Fruit fly (Drosophila melanogaster) whole organism, embryonic: ENCODE results near the gene beta4GalT7.

Source experiments
- BEAF-32 ChIP-seq: fragments of 200-800 bp; sonication (Bioruptor generic); optimal IDR thresholded peaks from 3 replicates; lab custom pipeline; 2017; ENCODE audit warnings: missing biosample characterization, missing genetic modification characterization, mild to moderate bottlenecking, moderate library complexity, missing genetic modification reagents
- C15 ChIP-seq: fragments of 200-800 bp; sonication (Bioruptor generic); IDR thresholded peaks from 3 replicates; pipeline ENCODE4 v1.3.6; 2022; ENCODE audit warnings: missing biosample characterization, missing genetic modification characterization
- CG12659 ChIP-seq: fragments of 200-800 bp; sonication (Bioruptor generic); optimal IDR thresholded peaks from 3 replicates; lab custom pipeline; 2017; ENCODE audit warnings: mild to moderate bottlenecking, missing biosample characterization, missing genetic modification reagents, missing genetic modification characterization
- CG13894 ChIP-seq: fragments of 200-800 bp; sonication (Bioruptor generic); optimal IDR thresholded peaks from 3 replicates; lab custom pipeline; 2018; ENCODE audit warnings: missing biosample characterization, mild to moderate bottlenecking, missing genetic modification characterization, moderate library complexity
- CG15696 ChIP-seq: fragments of 200-800 bp; sonication (Bioruptor generic); optimal IDR thresholded peaks from 2 replicates; lab custom pipeline; 2019; ENCODE audit warnings: missing biosample characterization, mild to moderate bottlenecking, missing genetic modification characterization, moderate library complexity
- CG16813 ChIP-seq: fragments of 200-800 bp; sonication (Bioruptor generic); IDR thresholded peaks from 3 replicates; pipeline ENCODE4 v1.3.6; 2022; ENCODE audit warnings: missing biosample characterization, missing genetic modification characterization; ENCODE audit not compliant: partially characterized antibody
- CG18262 ChIP-seq: fragments of 200-800 bp; optimal IDR thresholded peaks from 3 replicates; lab custom pipeline; 2019; ENCODE audit warnings: missing biosample characterization, mild to moderate bottlenecking, missing genetic modification characterization, moderate library complexity
- CG18764 ChIP-seq: fragments of 200-800 bp; sonication (Bioruptor generic); optimal IDR thresholded peaks from 3 replicates; lab custom pipeline; 2016; ENCODE audit warnings: missing biosample characterization, missing genetic modification characterization
- CG30431 ChIP-seq: fragments of 200-800 bp; sonication (Bioruptor generic); optimal IDR thresholded peaks from 2 replicates; lab custom pipeline; 2017; ENCODE audit warnings: missing biosample characterization, missing genetic modification characterization
- CG3065 ChIP-seq: fragments of 200-800 bp; sonication (Bioruptor generic); optimal IDR thresholded peaks from 2 replicates; lab custom pipeline; 2016; ENCODE audit warnings: missing biosample characterization, missing genetic modification characterization
- CG31224 ChIP-seq: fragments of 200-800 bp; sonication (Bioruptor generic); IDR thresholded peaks from 2 replicates; pipeline ENCODE4 v1.3.6; 2022; ENCODE audit warnings: missing biosample characterization, missing genetic modification characterization
- CG32767 ChIP-seq: fragments of 200-800 bp; sonication (Bioruptor generic); IDR thresholded peaks from 2 replicates; pipeline ENCODE4 v1.3.6; 2022; ENCODE audit warnings: missing biosample characterization, missing genetic modification characterization
- CG33213 ChIP-seq: fragments of 200-800 bp; sonication (Bioruptor generic); optimal IDR thresholded peaks from 3 replicates; lab custom pipeline; 2016; ENCODE audit warnings: missing biosample characterization, missing genetic modification characterization
- CG3847 ChIP-seq: fragments of 200-800 bp; sonication (Bioruptor generic); IDR thresholded peaks from 2 replicates; pipeline ENCODE4 v1.3.6; 2022; ENCODE audit warnings: missing biosample characterization, missing genetic modification characterization
- CG4282 ChIP-seq: fragments of 200-800 bp; sonication (Bioruptor generic); optimal IDR thresholded peaks from 2 replicates; lab custom pipeline; 2016; ENCODE audit warnings: missing biosample characterization, missing genetic modification characterization
- CG4617 ChIP-seq: fragments of 200-800 bp; sonication (Bioruptor generic); optimal IDR thresholded peaks from 3 replicates; lab custom pipeline; 2016; ENCODE audit warnings: missing biosample characterization, missing genetic modification characterization, borderline replicate concordance
- CG6854 ChIP-seq: fragments of 200-800 bp; sonication (Bioruptor generic); optimal IDR thresholded peaks from 3 replicates; lab custom pipeline; 2017; ENCODE audit warnings: missing biosample characterization, mild to moderate bottlenecking, missing genetic modification characterization
- CG7372 ChIP-seq: fragments of 200-800 bp; sonication (Bioruptor generic); IDR thresholded peaks from 2 replicates; pipeline ENCODE4 v1.3.6; 2022; ENCODE audit warnings: missing biosample characterization, missing genetic modification characterization
- CG7987 ChIP-seq: fragments of 200-800 bp; sonication (Bioruptor generic); optimal IDR thresholded peaks from 2 replicates; lab custom pipeline; 2018; ENCODE audit warnings: missing biosample characterization, mild to moderate bottlenecking, missing genetic modification characterization, moderate library complexity
- CHES-1-like ChIP-seq: fragments of 200-800 bp; sonication (Bioruptor generic); optimal IDR thresholded peaks from 2 replicates; lab custom pipeline; 2016; ENCODE audit warnings: missing biosample characterization, missing genetic modification characterization
- D19A ChIP-seq: fragments of 200-800 bp; optimal IDR thresholded peaks from 3 replicates; lab custom pipeline; 2019; ENCODE audit warnings: missing biosample characterization, mild to moderate bottlenecking, missing genetic modification characterization, moderate library complexity
- Doc3 ChIP-seq: fragments of 200-800 bp; sonication (Bioruptor generic); IDR thresholded peaks from 3 replicates; pipeline ENCODE4 v1.3.6; 2022; ENCODE audit warnings: missing biosample characterization, missing genetic modification characterization; ENCODE audit not compliant: partially characterized antibody
- E2f2 ChIP-seq: fragments of 200-800 bp; sonication (Bioruptor generic); IDR thresholded peaks from 2 replicates; pipeline ENCODE4 v1.3.6; 2022; ENCODE audit warnings: missing biosample characterization, missing genetic modification characterization
- Elba2 ChIP-seq: fragments of 200-800 bp; sonication (Bioruptor generic); optimal IDR thresholded peaks from 3 replicates; lab custom pipeline; 2016; ENCODE audit warnings: missing biosample characterization, missing genetic modification characterization
- Ets97D ChIP-seq: fragments of 200-800 bp; sonication (Bioruptor generic); optimal IDR thresholded peaks from 3 replicates; lab custom pipeline; 2016; ENCODE audit warnings: missing biosample characterization, missing genetic modification characterization
- Hand ChIP-seq: fragments of 200-800 bp; sonication (Bioruptor generic); optimal IDR thresholded peaks from 2 replicates; lab custom pipeline; 2017; ENCODE audit warnings: mild to moderate bottlenecking, missing biosample characterization, missing genetic modification reagents, missing genetic modification characterization
- MESR4 ChIP-seq: fragments of 200-800 bp; sonication (Bioruptor generic); optimal IDR thresholded peaks from 2 replicates; lab custom pipeline; 2018; ENCODE audit warnings: missing biosample characterization, mild to moderate bottlenecking, missing genetic modification characterization, moderate library complexity
- Meics ChIP-seq: fragments of 200-800 bp; sonication (Bioruptor generic); optimal IDR thresholded peaks from 2 replicates; lab custom pipeline; 2017; ENCODE audit warnings: missing biosample characterization, mild to moderate bottlenecking, missing genetic modification characterization
- Six4 ChIP-seq: fragments of 200-800 bp; sonication (Bioruptor generic); optimal IDR thresholded peaks from 2 replicates; lab custom pipeline; 2016; ENCODE audit warnings: missing biosample characterization, missing genetic modification characterization
- Sox100B ChIP-seq: fragments of 200-800 bp; sonication (Bioruptor generic); optimal IDR thresholded peaks from 3 replicates; lab custom pipeline; 2018; ENCODE audit warnings: missing biosample characterization, mild to moderate bottlenecking, missing genetic modification characterization
- Xbp1 ChIP-seq: fragments of 200-800 bp; sonication (Bioruptor generic); optimal IDR thresholded peaks from 3 replicates; lab custom pipeline; 2016; ENCODE audit warnings: missing biosample characterization, mild to moderate bottlenecking, missing genetic modification characterization
- YL-1 ChIP-seq: fragments of 200-800 bp; sonication (Bioruptor generic); optimal IDR thresholded peaks from 3 replicates; lab custom pipeline; 2017; ENCODE audit warnings: missing biosample characterization, mild to moderate bottlenecking, missing genetic modification characterization
- al ChIP-seq: fragments of 200-800 bp; sonication (Bioruptor generic); IDR thresholded peaks from 2 replicates; pipeline ENCODE4 v1.3.6; 2022; ENCODE audit warnings: missing biosample characterization, missing genetic modification characterization
- amos ChIP-seq: fragments of 200-800 bp; sonication (Bioruptor generic); IDR thresholded peaks from 2 replicates; pipeline ENCODE4 v1.3.6; 2022; ENCODE audit warnings: missing biosample characterization, missing genetic modification characterization; ENCODE audit not compliant: partially characterized antibody
- bigmax ChIP-seq: fragments of 200-800 bp; sonication (Bioruptor generic); optimal IDR thresholded peaks from 2 replicates; lab custom pipeline; 2018; ENCODE audit warnings: missing biosample characterization, mild to moderate bottlenecking, missing genetic modification characterization
- ci ChIP-seq: fragments of 200-800 bp; sonication (Bioruptor generic); IDR thresholded peaks from 3 replicates; pipeline ENCODE4 v1.3.6; 2022; ENCODE audit warnings: missing biosample characterization, missing genetic modification characterization
- crp ChIP-seq, 2 experiments: fragments of 200-800 bp; sonication (Bioruptor generic); optimal IDR thresholded peaks; 2 replicates in 1 of 2; 3 replicates in 1 of 2; lab custom pipeline; 2017; ENCODE audit warnings: missing biosample characterization in 2 of 2, missing genetic modification characterization in 2 of 2, mild to moderate bottlenecking in 1 of 2, moderate library complexity in 1 of 2
- fd102C ChIP-seq: fragments of 200-800 bp; sonication (Bioruptor generic); optimal IDR thresholded peaks from 2 replicates; lab custom pipeline; 2018; ENCODE audit warnings: missing biosample characterization, mild to moderate bottlenecking, missing genetic modification characterization, moderate library complexity
- gfzf ChIP-seq: fragments of 200-800 bp; sonication (Bioruptor generic); optimal IDR thresholded peaks from 2 replicates; lab custom pipeline; 2016; ENCODE audit warnings: missing biosample characterization, mild to moderate bottlenecking, missing genetic modification characterization, moderate library complexity
- grau ChIP-seq: fragments of 200-800 bp; optimal IDR thresholded peaks from 3 replicates; lab custom pipeline; 2019; ENCODE audit warnings: missing biosample characterization, mild to moderate bottlenecking, missing genetic modification characterization, moderate library complexity
- ind ChIP-seq: fragments of 200-800 bp; sonication (Bioruptor generic); optimal IDR thresholded peaks from 3 replicates; lab custom pipeline; 2016; ENCODE audit warnings: missing biosample characterization, missing genetic modification characterization
- nau ChIP-seq: fragments of 200-800 bp; sonication (Bioruptor generic); optimal IDR thresholded peaks from 3 replicates; lab custom pipeline; 2017; ENCODE audit warnings: missing biosample characterization, mild to moderate bottlenecking, missing genetic modification characterization, missing genetic modification reagents
- pan ChIP-seq, 4 experiments: fragments of >200 bp in 3 of 4; fragments of 200-800 bp in 1 of 4; sonication (Bioruptor generic) in 1 of 4; optimal IDR thresholded peaks in 3 of 4; IDR thresholded peaks in 1 of 4; 2 replicates each; pipeline versions ENCODE4 v1.3.6 to Lab custom; 2017 to 2022; ENCODE audit warnings: missing biosample characterization in 2 of 4, missing genetic modification characterization in 2 of 4, mixed read lengths in 1 of 4
- pzg ChIP-seq: fragments of 200-800 bp; sonication (Bioruptor generic); optimal IDR thresholded peaks from 3 replicates; lab custom pipeline; 2018; ENCODE audit warnings: missing biosample characterization, mild to moderate bottlenecking, missing genetic modification characterization, moderate library complexity
- sd ChIP-seq: fragments of 200-800 bp; sonication (Bioruptor generic); optimal IDR thresholded peaks from 3 replicates; lab custom pipeline; 2018; ENCODE audit warnings: missing biosample characterization, mild to moderate bottlenecking, missing genetic modification characterization, moderate library complexity
- sens ChIP-seq: fragments of 200-800 bp; sonication (Bioruptor generic); peaks from one replicate; lab custom pipeline; 2016; ENCODE audit warnings: missing biosample characterization, missing genetic modification characterization
- stwl ChIP-seq: fragments of 200-800 bp; sonication (Bioruptor generic); optimal IDR thresholded peaks from 3 replicates; lab custom pipeline; 2018; ENCODE audit warnings: missing biosample characterization, mild to moderate bottlenecking, missing genetic modification characterization, moderate library complexity

The beta4GalT7 gene

DNA sequence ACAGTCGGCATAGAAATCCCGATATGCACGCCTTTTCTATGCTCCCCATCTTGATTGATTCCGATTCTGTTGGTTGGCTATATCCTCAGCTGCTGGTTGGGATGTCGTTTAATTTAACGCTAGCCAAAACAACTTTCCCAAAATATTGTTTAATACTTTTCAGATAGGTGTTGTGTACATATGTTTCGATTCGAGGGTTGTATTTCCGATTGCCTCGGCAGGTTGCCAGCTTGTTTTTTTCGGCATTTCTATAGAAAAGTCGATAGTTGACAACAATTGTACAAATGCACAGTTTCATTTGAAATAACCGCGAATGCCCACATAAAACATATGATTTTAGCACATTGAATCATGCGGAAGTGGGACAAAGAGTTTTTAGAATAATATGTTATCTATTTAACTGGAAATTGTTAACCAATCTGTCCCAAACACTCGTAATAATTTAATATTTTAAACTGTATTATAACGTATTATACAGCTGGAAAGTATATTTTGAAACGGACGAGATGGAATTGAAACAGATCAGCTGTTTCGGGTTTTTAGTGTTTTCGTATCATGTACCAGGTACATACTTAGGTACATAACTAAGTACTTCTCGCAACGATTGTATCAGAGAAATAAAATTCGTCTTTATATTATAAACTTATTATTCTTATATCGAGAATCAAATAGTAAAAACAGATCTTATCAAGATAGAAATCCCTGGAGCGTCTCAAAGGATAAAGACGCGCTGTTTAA lies 31.6 kb downstream of the beta4GalT7 start, which contains the start of gene CG31109 (continued):
- TF ChIP-seq Doc3 (GFP tag; lab: Robert Waterston, UW) = 0 out of 3 replicates have a peak, but pooled peaks have one; percentile 34
- peak; percentile 30 for TF ChIP-seq CG7987 (GFP tag; lab: Kevin White, UChicago)
- no peak for TF ChIP-seq fd102C (GFP tag; lab: Kevin White, UChicago)
- peak; percentile 36 for TF ChIP-seq gfzf (GFP tag; lab: Kevin White, UChicago)
- peak; percentile 1 for TF ChIP-seq D19A (tag; lab: Kevin White, UChicago)
- peak; percentile 71 for TF ChIP-seq BEAF-32 (GFP tag; lab: Kevin White, UChicago)
- peak; percentile 39 for TF ChIP-seq grau (tag; lab: Kevin White, UChicago)
- peak; percentile 86 for TF ChIP-seq sens (GFP tag; lab: Kevin White, UChicago)
- peak; percentile 56; the same call in 2 of the 3 replicates for TF ChIP-seq CG16813 (GFP tag; lab: Robert Waterston, UW)
- peak; percentile 54 for TF ChIP-seq YL-1 (GFP tag; lab: Kevin White, UChicago)
- no peak for TF ChIP-seq CG3065 (GFP tag; lab: Kevin White, UChicago)
- 0 out of 2 replicates have a peak, but pooled peaks have one; percentile 23 for TF ChIP-seq CG32767 (GFP tag; lab: Robert Waterston, UW)
- TF ChIP-seq bigmax (GFP tag; lab: Kevin White, UChicago) = peak; percentile 41
- no peak for TF ChIP-seq CG30431 (GFP tag; lab: Kevin White, UChicago)
- TF ChIP-seq CG12659 = peak; percentile 48
- TF ChIP-seq Xbp1 (GFP tag; lab: Kevin White, UChicago) = peak; percentile 20
- TF ChIP-seq CG13894 (tag; lab: Kevin White, UChicago) = peak; percentile 42
- TF ChIP-seq CG4617 (GFP tag; lab: Kevin White, UChicago) = peak; percentile 60
- no peak for TF ChIP-seq CG33213 (GFP tag; lab: Kevin White, UChicago)
- no peak for TF ChIP-seq C15
- peak; percentile 30 for TF ChIP-seq Six4 (GFP tag; lab: Kevin White, UChicago)
- TF ChIP-seq CG6854 = no peak
- TF ChIP-seq CG18262 = peak; percentile 33
- no peak for TF ChIP-seq Sox100B (GFP tag; lab: Kevin White, UChicago)
- no peak for TF ChIP-seq CG31224 (GFP tag; lab: Robert Waterston, UW)
- no peak for TF ChIP-seq al (GFP tag; lab: Robert Waterston, UW)
- TF ChIP-seq MESR4 (GFP tag; lab: Kevin White, UChicago) = peak; percentile 79
- peak; percentile 20 for TF ChIP-seq Meics (GFP tag; lab: Kevin White, UChicago)
- TF ChIP-seq sd (tag; lab: Kevin White, UChicago) = peak; percentile 26
- TF ChIP-seq Ets97D (GFP tag; lab: Kevin White, UChicago) = peak; percentile 74
- TF ChIP-seq CG3847 (GFP tag; lab: Robert Waterston, UW) = peak; percentile 37; the same call in 1 of the 2 replicates
- peak; percentile 65 to 87 for TF ChIP-seq crp (GFP tag; optimal IDR thresholded peaks at IDR 0.05; lab: Kevin White, UChicago)
- TF ChIP-seq nau (GFP tag; lab: Kevin White, UChicago) = no peak
- TF ChIP-seq CG7372 = no peak
- TF ChIP-seq ci (GFP tag; lab: Robert Waterston, UW) = peak; percentile 26; the same call in 1 of the 3 replicates
- peak; percentile 77 for TF ChIP-seq pzg (GFP tag; lab: Kevin White, UChicago)
- TF ChIP-seq E2f2 (GFP tag; lab: Robert Waterston, UW) = peak; percentile 82
- no peak for TF ChIP-seq CG4282 (GFP tag; lab: Kevin White, UChicago)
- TF ChIP-seq CG15696 = peak; percentile 46
- peak; percentile 63; the same call in 1 of the 2 replicates for TF ChIP-seq amos (GFP tag; lab: Robert Waterston, UW)
- peak; percentile 77 for TF ChIP-seq stwl (tag; lab: Kevin White, UChicago)
- no peak for TF ChIP-seq Elba2 (GFP tag; lab: Kevin White, UChicago)
- no peak for TF ChIP-seq Hand (GFP tag; lab: Kevin White, UChicago)
- peak; percentile 25 for TF ChIP-seq ind (GFP tag; lab: Kevin White, UChicago)
- TF ChIP-seq pan (optimal IDR thresholded peaks at IDR 0.05; lab: Kevin White, UChicago) = no peak
- TF ChIP-seq pan (GFP tag; optimal IDR thresholded peaks at IDR 0.05 in 1 of 2, IDR thresholded peaks at IDR 0.05 in 1 of 2) = peak in 1 of 2 experiments; percentile 38
- TF ChIP-seq CG18764 (GFP tag; lab: Kevin White, UChicago) = no peak
- TF ChIP-seq CHES-1-like = peak; percentile 50
